Fruit fly (Drosophila melanogaster): ENCODE measurements around the gene Nplp4.
A peak's percentile ranks its signal among the peaks of the same experiment; 100 is the strongest.

The Nplp4 gene

dm6 chr2L:1972450-1973119 lies 35.6 kb upstream of the Nplp4 start (continued):
- TF ChIP-seq sna (GFP tag; IDR thresholded peaks at IDR 0.05; ENCODE audit: partially characterized antibody), result peak; percentile 35; the same call in 1 of the 2 replicates
- peak; percentile 64; the same call in 2 of the 3 replicates for TF ChIP-seq CG6791 (GFP tag; IDR thresholded peaks at IDR 0.05; ENCODE audit: partially characterized antibody)
- peak; percentile 31; the same call in 1 of the 2 replicates for TF ChIP-seq vvl (GFP tag; IDR thresholded peaks at IDR 0.05)
- TF ChIP-seq CG16813 (GFP tag; IDR thresholded peaks at IDR 0.05; ENCODE audit: partially characterized antibody), result 0 out of 3 replicates have a peak, but pooled peaks have one; percentile 9
- peak; percentile 55 for TF ChIP-seq CoRest (tag; optimal IDR thresholded peaks at IDR 0.05)
- TF ChIP-seq CG6654 (GFP tag; optimal IDR thresholded peaks at IDR 0.05), result no peak
- peak; percentile 60 for TF ChIP-seq Blimp-1 (GFP tag; optimal IDR thresholded peaks at IDR 0.05)
- TF ChIP-seq Hr3 (GFP tag; optimal IDR thresholded peaks at IDR 0.05), result no peak
- peak; percentile 93 for TF ChIP-seq ewg (GFP tag; optimal IDR thresholded peaks at IDR 0.05)
- TF ChIP-seq CG10565 (GFP tag; optimal IDR thresholded peaks at IDR 0.05), result no peak
- no peak for TF ChIP-seq prd (optimal IDR thresholded peaks at IDR 0.05)
- peak; percentile 43; the same call in 1 of the 3 replicates for TF ChIP-seq prd (GFP tag; IDR thresholded peaks at IDR 0.05)
- TF ChIP-seq gsb-n (tag; optimal IDR thresholded peaks at IDR 0.05), result peak; percentile 73
- TF ChIP-seq chinmo (GFP tag; IDR thresholded peaks at IDR 0.05; ENCODE audit: partially characterized antibody), result peak; percentile 93; the same call in 3 of the 4 replicates
- peak; percentile 85 for TF ChIP-seq oc (tag; optimal IDR thresholded peaks at IDR 0.05)
- peak; percentile 32; the same call in 1 of the 2 replicates for TF ChIP-seq amos (GFP tag; IDR thresholded peaks at IDR 0.05; ENCODE audit: partially characterized antibody)
- TF ChIP-seq HLHmδ (GFP tag; optimal IDR thresholded peaks at IDR 0.05), result peak; percentile 1
- no peak for TF ChIP-seq ATbp (GFP tag; optimal IDR thresholded peaks at IDR 0.05)
- TF ChIP-seq cg (GFP tag; optimal IDR thresholded peaks at IDR 0.05), result peak; percentile 97
- peak; percentile 69 for TF ChIP-seq crol (GFP tag; IDR thresholded peaks at IDR 0.05)
- TF ChIP-seq CG10209 (GFP tag; optimal IDR thresholded peaks at IDR 0.05), result no peak
- 0 out of 4 replicates have a peak, but pooled peaks have one; percentile 30 for TF ChIP-seq Dll (GFP tag; IDR thresholded peaks at IDR 0.05; ENCODE audit: partially characterized antibody)
- TF ChIP-seq CG32532 (GFP tag; IDR thresholded peaks at IDR 0.05), result peak; percentile 19; the same call in 1 of the 2 replicates
- TF ChIP-seq Vsx1 (GFP tag; optimal IDR thresholded peaks at IDR 0.05), result peak; percentile 99
- TF ChIP-seq Med (GFP tag), result peak; percentile 67
- TF ChIP-seq HmgD (GFP tag; optimal IDR thresholded peaks at IDR 0.05), result peak; percentile 3
- TF ChIP-seq Nf-YB (GFP tag; optimal IDR thresholded peaks at IDR 0.05), result peak; percentile 98
- TF ChIP-seq CG13287 (GFP tag; IDR thresholded peaks at IDR 0.05; ENCODE audit: partially characterized antibody), result peak; percentile 38; the same call in 1 of the 2 replicates
- TF ChIP-seq cas (GFP tag; IDR thresholded peaks at IDR 0.05), result no peak
- no peak for TF ChIP-seq gfzf (GFP tag; optimal IDR thresholded peaks at IDR 0.05)
- TF ChIP-seq Atf3 (GFP tag; optimal IDR thresholded peaks at IDR 0.05), result no peak
- TF ChIP-seq Jarid2 (GFP tag; optimal IDR thresholded peaks at IDR 0.05), result peak; percentile 35
- TF ChIP-seq Nf-YC (tag; optimal IDR thresholded peaks at IDR 0.05), result peak; percentile 99

dm6 chr2L:1973957-1974356 lies 34.3 kb upstream of the Nplp4 start, which contains the start of gene Der-1:
Gene Der-1, plus strand, starts transcription at chr2L:1973957.
- TF ChIP-seq yki (optimal IDR thresholded peaks at IDR 0.05) (peak; percentile 38), Abd-B (GFP tag; optimal IDR thresholded peaks at IDR 0.05) (peak; percentile 56), MBD-R2 (GFP tag; IDR thresholded peaks at IDR 0.05) (peak; percentile 88), prd (optimal IDR thresholded peaks at IDR 0.05) (no peak), prd (GFP tag; IDR thresholded peaks at IDR 0.05) (no peak), stwl (tag; optimal IDR thresholded peaks at IDR 0.05) (no peak), ftz-f1 (GFP tag; optimal IDR thresholded peaks at IDR 0.05) (peak; percentile 100), CG7963 (GFP tag; IDR thresholded peaks at IDR 0.05; ENCODE audit: partially characterized antibody) (peak; percentile 80), CG16813 (GFP tag; IDR thresholded peaks at IDR 0.05; ENCODE audit: partially characterized antibody) (peak; percentile 91), CG1603 (tag; optimal IDR thresholded peaks at IDR 0.05) (peak; percentile 63), CG34224 (GFP tag; IDR thresholded peaks at IDR 0.05; ENCODE audit: partially characterized antibody) (peak; percentile 87), CG15479 (GFP tag; optimal IDR thresholded peaks at IDR 0.05) (no peak), CG10267 (tag; optimal IDR thresholded peaks at IDR 0.05) (peak; percentile 20), CG13287 (GFP tag; IDR thresholded peaks at IDR 0.05; ENCODE audit: partially characterized antibody) (peak; percentile 95), CG10431 (GFP tag; optimal IDR thresholded peaks at IDR 0.05) (no peak), row (GFP tag; IDR thresholded peaks at IDR 0.05) (peak; percentile 80), gro (GFP tag; optimal IDR thresholded peaks at IDR 0.05) (peak; percentile 32), rib (GFP tag; IDR thresholded peaks at IDR 0.05) (no peak), tna (GFP tag; IDR thresholded peaks at IDR 0.05; ENCODE audit: partially characterized antibody) (peak; percentile 89)

Measured in whole organism, embryonic.